Fruit fly (Drosophila melanogaster): Measurements from ENCODE around the gene CG7044.
A peak's percentile ranks its signal among the peaks of the same experiment; 100 is the strongest.

Gene CG7044

DNA sequence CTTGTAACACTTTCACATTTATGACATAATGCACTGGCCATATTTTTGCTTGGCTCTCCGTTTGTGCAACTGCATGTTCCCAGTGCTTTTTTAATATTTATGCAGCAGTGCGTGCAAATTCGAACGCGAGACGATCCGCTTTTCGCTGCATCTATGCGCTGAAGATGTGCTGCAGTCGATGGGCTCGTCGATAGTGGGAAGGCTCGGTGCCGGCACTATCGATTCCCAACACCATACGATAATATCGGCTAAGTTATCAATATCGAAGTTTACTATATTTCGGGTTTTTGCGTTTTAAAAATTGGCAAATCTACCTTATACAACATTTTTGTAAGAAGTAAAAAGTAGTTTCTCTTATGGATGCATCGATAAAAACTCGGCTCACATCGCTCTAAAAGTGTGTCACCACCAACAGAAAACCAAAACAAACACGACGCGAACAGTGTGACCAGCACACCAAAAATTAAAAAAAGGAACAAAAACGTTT, 3.8 kb downstream of the CG7044 start, which contains the start of gene RhoGAP93B (continued):
- TF ChIP-seq CG17359 (tag; optimal IDR thresholded peaks at IDR 0.05) (peak; percentile 86), Antp (GFP tag; optimal IDR thresholded peaks at IDR 0.05) (peak; percentile 81), dpn (GFP tag; optimal IDR thresholded peaks at IDR 0.05) (peak; percentile 86), CG13287 (GFP tag; IDR thresholded peaks at IDR 0.05; ENCODE audit: partially characterized antibody) (peak; percentile 100), CG1792 (GFP tag; optimal IDR thresholded peaks at IDR 0.05) (peak; percentile 92), knrl (GFP tag; IDR thresholded peaks at IDR 0.05; ENCODE audit: partially characterized antibody) (peak; percentile 100), tup (GFP tag; optimal IDR thresholded peaks at IDR 0.05) (peak; percentile 35), CG6272 (GFP tag; IDR thresholded peaks at IDR 0.05) (peak; percentile 96), gsb (GFP tag; IDR thresholded peaks at IDR 0.05) (peak; percentile 56), bcd (GFP tag; optimal IDR thresholded peaks at IDR 0.05) (peak; percentile 70), az2 (GFP tag; optimal IDR thresholded peaks at IDR 0.05) (peak; percentile 50), sisA (GFP tag; IDR thresholded peaks at IDR 0.05) (peak; percentile 96), CG30403 (GFP tag; optimal IDR thresholded peaks at IDR 0.05) (peak; percentile 81), chif (GFP tag; optimal IDR thresholded peaks at IDR 0.05) (peak; percentile 73 to 76), sd (tag; optimal IDR thresholded peaks at IDR 0.05) (no peak), CG30431 (GFP tag; optimal IDR thresholded peaks at IDR 0.05) (peak; percentile 39), CG4360 (GFP tag; IDR thresholded peaks at IDR 0.05) (0 out of 2 replicates have a peak, but pooled peaks have one; percentile 5), Dll (GFP tag; IDR thresholded peaks at IDR 0.05; ENCODE audit: partially characterized antibody) (peak; percentile 100), gfzf (GFP tag; optimal IDR thresholded peaks at IDR 0.05) (peak; percentile 83), MBD-R2 (GFP tag; IDR thresholded peaks at IDR 0.05) (peak; percentile 96), CG17568 (GFP tag; optimal IDR thresholded peaks at IDR 0.05) (no peak), nmo (GFP tag; optimal IDR thresholded peaks at IDR 0.05) (peak; percentile 93), Six4 (GFP tag; optimal IDR thresholded peaks at IDR 0.05) (peak; percentile 60), sim (GFP tag; IDR thresholded peaks at IDR 0.05) (0 out of 2 replicates have a peak, but pooled peaks have one; percentile 26), CG3163 (GFP tag; optimal IDR thresholded peaks at IDR 0.05) (peak; percentile 77), klu (GFP tag; IDR thresholded peaks at IDR 0.05) (peak; percentile 84), CG10979 (tag; optimal IDR thresholded peaks at IDR 0.05) (peak; percentile 71), Dfd (GFP tag; optimal IDR thresholded peaks at IDR 0.05) (no peak), oc (tag; optimal IDR thresholded peaks at IDR 0.05) (no peak), CG7745 (tag; optimal IDR thresholded peaks at IDR 0.05) (no peak), zfh2 (GFP tag; optimal IDR thresholded peaks at IDR 0.05) (peak; percentile 92), al (GFP tag; IDR thresholded peaks at IDR 0.05) (peak; percentile 91), pb (GFP tag; optimal IDR thresholded peaks at IDR 0.05) (peak; percentile 88), CG16815 (GFP tag; optimal IDR thresholded peaks at IDR 0.05) (peak; percentile 71), crp (GFP tag; optimal IDR thresholded peaks at IDR 0.05) (peak in 1 of 2 experiments; percentile 44), CG8765 (GFP tag; IDR thresholded peaks at IDR 0.05) (peak; percentile 94), mam (GFP tag; optimal IDR thresholded peaks at IDR 0.05) (peak; percentile 91), fd64A (GFP tag; optimal IDR thresholded peaks at IDR 0.05) (peak; percentile 22), cg (GFP tag; optimal IDR thresholded peaks at IDR 0.05) (peak; percentile 24), Sry-β (GFP tag; optimal IDR thresholded peaks at IDR 0.05) (peak; percentile 17), wdn (GFP tag; IDR thresholded peaks at IDR 0.05) (peak; percentile 61), Rx (GFP tag; IDR thresholded peaks at IDR 0.05) (peak; percentile 83), Optix (GFP tag; IDR thresholded peaks at IDR 0.05) (peak; percentile 95), cas (GFP tag; IDR thresholded peaks at IDR 0.05) (peak; percentile 85), CG11093 (GFP tag; IDR thresholded peaks at IDR 0.05) (peak; percentile 87), NC2β (GFP tag; optimal IDR thresholded peaks at IDR 0.05) (peak; percentile 83), HmgD (GFP tag; optimal IDR thresholded peaks at IDR 0.05) (peak; percentile 79), sens (GFP tag) (peak; percentile 98), CG34376 (GFP tag; optimal IDR thresholded peaks at IDR 0.05) (peak; percentile 80), nerfin-2 (GFP tag; IDR thresholded peaks at IDR 0.05; ENCODE audit: partially characterized antibody) (peak; percentile 99), Deaf1 (tag; optimal IDR thresholded peaks at IDR 0.05) (no peak)
